Fruit fly (Drosophila melanogaster): ENCODE measurements around the gene CG17110.

dm6 chr3R:23133301-23133828 lies 41.8 kb downstream of the CG17110 start:
- TF ChIP-seq Sin3A (optimal IDR thresholded peaks at IDR 0.05) (no peak), h (optimal IDR thresholded peaks at IDR 0.05) (no peak), Myc (optimal IDR thresholded peaks at IDR 0.05) (no peak), psq (optimal IDR thresholded peaks at IDR 0.05) (no peak), insv (optimal IDR thresholded peaks at IDR 0.05) (no peak), ttk (optimal IDR thresholded peaks at IDR 0.05) (no peak)

Data from Kc167 (cell line).